Worm (Caenorhabditis elegans) whole organism, young adult: ENCODE results near the gene F52H2.15.
A peak's percentile ranks its signal among the peaks of the same experiment; 100 is the strongest.

Source experiments
- B0035.1 ChIP-seq: sonication (generic microtip); optimal IDR thresholded peaks from 2 replicates; lab custom pipeline; 2016; ENCODE audit warnings: missing genetic modification characterization, mild to moderate bottlenecking, missing compliant biosample characterization, missing genotype, missing genetic modification reagents
- B0261.1 ChIP-seq: sonication (generic microtip); optimal IDR thresholded peaks from 2 replicates; lab custom pipeline; 2016; ENCODE audit warnings: mild to moderate bottlenecking, missing genetic modification characterization, moderate library complexity, missing compliant biosample characterization
- F33H1.4 ChIP-seq: fragments of 200-800 bp; sonication (Bioruptor generic); IDR thresholded peaks from 2 replicates; pipeline ENCODE4 v1.3.6; 2022; ENCODE audit warnings: missing genetic modification reagents, missing genetic modification characterization, missing compliant biosample characterization
- F39B2.1 ChIP-seq: fragments of 200-800 bp; sonication (Bioruptor generic); IDR thresholded peaks from 2 replicates; pipeline ENCODE4 v1.3.6; 2022; ENCODE audit warnings: missing genetic modification reagents, missing genetic modification characterization, missing compliant biosample characterization
- F57C9.4 ChIP-seq: sonication (generic microtip); optimal IDR thresholded peaks from 2 replicates; lab custom pipeline; 2017; ENCODE audit warnings: mild to moderate bottlenecking, missing genetic modification characterization, missing compliant biosample characterization
- K12H6.12 ChIP-seq: fragments of 200-800 bp; sonication (Bioruptor generic); optimal IDR thresholded peaks from 2 replicates; lab custom pipeline; 2018; ENCODE audit warnings: mild to moderate bottlenecking, missing genetic modification characterization, missing compliant biosample characterization
- T26A5.8 ChIP-seq: sonication (generic microtip); optimal IDR thresholded peaks from 2 replicates; lab custom pipeline; 2016; ENCODE audit warnings: missing genetic modification characterization, missing compliant biosample characterization
- Y67H2A.10 ChIP-seq: fragments of 200-800 bp; sonication (Bioruptor generic); conservative IDR thresholded peaks from 2 replicates; pipeline ENCODE4 v1.3.6; 2022; ENCODE audit warnings: missing genetic modification reagents, missing genetic modification characterization, missing compliant biosample characterization
- ZK185.1 ChIP-seq: sonication (generic microtip); optimal IDR thresholded peaks from 2 replicates; lab custom pipeline; 2016; ENCODE audit warnings: mild to moderate bottlenecking, missing genetic modification characterization, missing compliant biosample characterization; ENCODE audit not compliant: poor library complexity, severe bottlenecking
- akir-1 ChIP-seq: fragments of 200-800 bp; sonication (Bioruptor generic); optimal IDR thresholded peaks from 2 replicates; lab custom pipeline; 2018; ENCODE audit warnings: mild to moderate bottlenecking, missing genetic modification characterization, moderate library complexity, missing compliant biosample characterization
- aptf-3 ChIP-seq: fragments of 200-800 bp; sonication (Bioruptor generic); IDR thresholded peaks from 2 replicates; pipeline ENCODE4 v1.3.6; 2022; ENCODE audit warnings: missing genetic modification characterization, missing compliant biosample characterization
- athp-1 ChIP-seq: sonication (generic microtip); optimal IDR thresholded peaks from 2 replicates; lab custom pipeline; 2017; ENCODE audit warnings: mild to moderate bottlenecking, missing genetic modification characterization, missing compliant biosample characterization
- attf-3 ChIP-seq: fragments of 200-800 bp; sonication (Bioruptor generic); conservative IDR thresholded peaks from 2 replicates; pipeline ENCODE4 v1.3.6; 2022; ENCODE audit warnings: missing genetic modification reagents, missing genetic modification characterization, missing compliant biosample characterization
- attf-5 ChIP-seq: fragments of 200-800 bp; sonication (Bioruptor generic); optimal IDR thresholded peaks from 2 replicates; lab custom pipeline; 2018; ENCODE audit warnings: mild to moderate bottlenecking, missing genetic modification characterization, missing compliant biosample characterization
- bed-1 ChIP-seq: fragments of 200-800 bp; sonication (Bioruptor generic); IDR thresholded peaks from 2 replicates; pipeline ENCODE4 v1.3.6; 2022; ENCODE audit warnings: missing genetic modification reagents, missing genetic modification characterization, missing compliant biosample characterization
- cebp-2 ChIP-seq: fragments of 200-800 bp; sonication (Bioruptor generic); IDR thresholded peaks from 2 replicates; pipeline ENCODE4 v1.3.6; 2022; ENCODE audit warnings: missing genetic modification characterization, missing compliant biosample characterization
- ceh-27 ChIP-seq: fragments of 200-800 bp; sonication (Bioruptor generic); optimal IDR thresholded peaks from 2 replicates; lab custom pipeline; 2018; ENCODE audit warnings: mild to moderate bottlenecking, missing genetic modification characterization, moderate library complexity, missing compliant biosample characterization
- ceh-91 ChIP-seq: fragments of 200-800 bp; sonication (Bioruptor generic); IDR thresholded peaks from 2 replicates; pipeline ENCODE4 v1.3.6; 2022; ENCODE audit warnings: missing genetic modification reagents, missing genetic modification characterization, missing compliant biosample characterization
- die-1 ChIP-seq: sonication (generic microtip); optimal IDR thresholded peaks from 2 replicates; lab custom pipeline; 2016; ENCODE audit warnings: missing genotype, mild to moderate bottlenecking, missing genetic modification characterization, missing compliant biosample characterization
- ets-4 ChIP-seq: fragments of 200-800 bp; sonication (Bioruptor generic); optimal IDR thresholded peaks from 2 replicates; lab custom pipeline; 2018; ENCODE audit warnings: mild to moderate bottlenecking, missing genetic modification characterization, missing compliant biosample characterization
- gei-17 ChIP-seq: fragments of 200-800 bp; sonication (Bioruptor generic); optimal IDR thresholded peaks from 2 replicates; lab custom pipeline; 2018; ENCODE audit warnings: mild to moderate bottlenecking, missing genetic modification characterization, missing compliant biosample characterization
- hlh-12 ChIP-seq: sonication (generic microtip); optimal IDR thresholded peaks from 2 replicates; lab custom pipeline; 2016; ENCODE audit warnings: missing genetic modification characterization, missing compliant biosample characterization
- hrde-1 ChIP-seq: sonication (generic microtip); optimal IDR thresholded peaks from 2 replicates; lab custom pipeline; 2016; ENCODE audit warnings: missing genetic modification characterization, mild to moderate bottlenecking, missing compliant biosample characterization, moderate library complexity, missing genotype, missing genetic modification reagents, borderline replicate concordance
- hsf-1 ChIP-seq: fragments of 200-800 bp; sonication (Bioruptor generic); IDR thresholded peaks from 2 replicates; pipeline ENCODE4 v1.3.6; 2022; ENCODE audit warnings: missing genetic modification reagents, missing genetic modification characterization, missing compliant biosample characterization
- lag-1 ChIP-seq: fragments of 200-800 bp; sonication (Bioruptor generic); IDR thresholded peaks from 2 replicates; pipeline ENCODE4 v1.3.6; 2022; ENCODE audit warnings: missing genetic modification reagents, missing genetic modification characterization, missing compliant biosample characterization
- let-526 ChIP-seq: fragments of 200-800 bp; sonication (Bioruptor generic); IDR thresholded peaks from 2 replicates; pipeline ENCODE4 v1.3.6; 2022; ENCODE audit warnings: missing genetic modification reagents, missing genetic modification characterization, missing compliant biosample characterization
- lin-35 ChIP-seq, 3 experiments: fragments of 150-350 bp in 2 of 3; sonication (generic microtip) in 1 of 3; optimal IDR thresholded peaks; 2 replicates each; lab custom pipeline; 2014 to 2018; ENCODE audit warnings: missing biosample characterization in 3 of 3, missing genetic modification characterization in 3 of 3, missing genetic modification reagents in 3 of 3
- lsl-1 ChIP-seq: fragments of 200-800 bp; sonication (Bioruptor generic); optimal IDR thresholded peaks from 2 replicates; lab custom pipeline; 2018; ENCODE audit warnings: mild to moderate bottlenecking, missing genetic modification characterization, moderate library complexity, missing compliant biosample characterization
- lsy-27 ChIP-seq: sonication (generic microtip); optimal IDR thresholded peaks from 2 replicates; lab custom pipeline; 2017; ENCODE audit warnings: missing genetic modification characterization, mild to moderate bottlenecking, missing compliant biosample characterization, antibody characterized with exemption, missing genotype, borderline replicate concordance; ENCODE audit not compliant: insufficient read depth
- madf-3 ChIP-seq: fragments of 200-800 bp; sonication (Bioruptor generic); IDR thresholded peaks from 2 replicates; pipeline ENCODE4 v1.3.6; 2022; ENCODE audit warnings: missing genetic modification reagents, missing genetic modification characterization, missing compliant biosample characterization
- madf-8 ChIP-seq: fragments of 200-800 bp; sonication (Bioruptor generic); conservative IDR thresholded peaks from 2 replicates; pipeline ENCODE4 v1.3.6; 2022; ENCODE audit warnings: missing genetic modification reagents, missing genetic modification characterization, missing compliant biosample characterization
- mcd-1 ChIP-seq: fragments of 200-800 bp; sonication (Bioruptor generic); IDR thresholded peaks from 2 replicates; pipeline ENCODE4 v1.3.6; 2022; ENCODE audit warnings: missing genetic modification reagents, missing genetic modification characterization, missing compliant biosample characterization
- mxl-1 ChIP-seq: sonication (generic microtip); optimal IDR thresholded peaks from 2 replicates; lab custom pipeline; 2016; ENCODE audit warnings: missing genetic modification characterization, missing compliant biosample characterization
- nfya-1 ChIP-seq: sonication (generic microtip); optimal IDR thresholded peaks from 2 replicates; lab custom pipeline; 2017; ENCODE audit warnings: antibody characterized with exemption, missing compliant biosample characterization, missing genetic modification characterization, borderline replicate concordance; ENCODE audit not compliant: insufficient read depth
- nfyb-1 ChIP-seq: fragments of 200-800 bp; sonication (Bioruptor generic); IDR thresholded peaks from 2 replicates; pipeline ENCODE4 v1.3.6; 2022; ENCODE audit warnings: missing genetic modification reagents, missing genetic modification characterization, missing compliant biosample characterization
- nhr-179 ChIP-seq: sonication (generic microtip); optimal IDR thresholded peaks from 2 replicates; lab custom pipeline; 2016; ENCODE audit warnings: mild to moderate bottlenecking, missing genetic modification characterization, missing compliant biosample characterization
- nhr-27 ChIP-seq: fragments of 200-800 bp; sonication (Bioruptor generic); optimal IDR thresholded peaks from 2 replicates; lab custom pipeline; 2018; ENCODE audit warnings: mild to moderate bottlenecking, missing genetic modification characterization, moderate library complexity, missing compliant biosample characterization
- nhr-90 ChIP-seq: sonication (generic microtip); optimal IDR thresholded peaks from 2 replicates; lab custom pipeline; 2016; ENCODE audit warnings: missing genotype, mild to moderate bottlenecking, missing genetic modification characterization, missing compliant biosample characterization
- pbrm-1 ChIP-seq: fragments of 200-800 bp; sonication (Bioruptor generic); IDR thresholded peaks from 2 replicates; pipeline ENCODE4 v1.3.6; 2022; ENCODE audit warnings: missing genetic modification reagents, missing genetic modification characterization, missing compliant biosample characterization
- pha-4 ChIP-seq: fragments of 150-350 bp; sonication (generic microtip); optimal IDR thresholded peaks from 2 replicates; lab custom pipeline; 2014; ENCODE audit warnings: missing biosample characterization, missing genetic modification reagents, missing genetic modification characterization
- rcor-1 ChIP-seq: fragments of 200-800 bp; sonication (Bioruptor generic); IDR thresholded peaks from 2 replicates; pipeline ENCODE4 v1.3.6; 2022; ENCODE audit warnings: missing genetic modification reagents, missing genetic modification characterization, missing compliant biosample characterization
- snpc-3.4 ChIP-seq: sonication (generic microtip); optimal IDR thresholded peaks from 2 replicates; lab custom pipeline; 2017; ENCODE audit warnings: missing genetic modification characterization, mild to moderate bottlenecking, missing compliant biosample characterization, antibody characterized with exemption, moderate library complexity, missing genotype, missing genetic modification reagents
- tbx-9 ChIP-seq: sonication (generic microtip); optimal IDR thresholded peaks from 2 replicates; lab custom pipeline; 2016; ENCODE audit warnings: borderline replicate concordance, missing genetic modification characterization, inconsistent platforms, missing compliant biosample characterization
- tlf-1 ChIP-seq: fragments of 200-800 bp; sonication (Bioruptor generic); optimal IDR thresholded peaks from 2 replicates; lab custom pipeline; 2018; ENCODE audit warnings: mild to moderate bottlenecking, missing genetic modification characterization, missing compliant biosample characterization
- unc-62 ChIP-seq: fragments of 150-350 bp; optimal IDR thresholded peaks from 2 replicates; lab custom pipeline; 2014; ENCODE audit warnings: missing biosample characterization, missing genetic modification reagents, missing genetic modification characterization
- xnd-1 ChIP-seq: sonication (generic microtip); optimal IDR thresholded peaks from 2 replicates; lab custom pipeline; 2016; ENCODE audit warnings: missing genotype, missing genetic modification reagents, missing genetic modification characterization, missing compliant biosample characterization
- ztf-25 ChIP-seq: fragments of 200-800 bp; sonication (Bioruptor generic); IDR thresholded peaks from 2 replicates; pipeline ENCODE4 v1.3.6; 2022; ENCODE audit warnings: missing genetic modification reagents, missing genetic modification characterization, missing compliant biosample characterization
- ztf-3 ChIP-seq: fragments of 200-800 bp; sonication (Bioruptor generic); optimal IDR thresholded peaks from 2 replicates; lab custom pipeline; 2018; ENCODE audit warnings: mild to moderate bottlenecking, missing genetic modification characterization, missing compliant biosample characterization

Gene F52H2.15

ce11 chrX:2549322-2549721, 15.8 kb upstream of the F52H2.15 start (continued):
- TF ChIP-seq nhr-27 (tag; lab: Kevin White, UChicago) (no peak), rcor-1 (GFP tag; lab: Robert Waterston, UW) (peak; percentile 51; the same call in 1 of the 2 replicates), lag-1 (no peak), ets-4 (GFP tag; lab: Kevin White, UChicago) (peak; percentile 4), gei-17 (peak; percentile 25), hrde-1 (tag; lab: Kevin White, UChicago) (peak; percentile 68), let-526 (GFP tag; lab: Robert Waterston, UW) (0 out of 2 replicates have a peak, but pooled peaks have one; percentile 32), F33H1.4 (GFP tag; lab: Robert Waterston, UW) (no peak), madf-8 (GFP tag; lab: Robert Waterston, UW) (no peak), ZK185.1 (peak; percentile 82), lin-35 (GFP tag; optimal IDR thresholded peaks at IDR 0.05; lab: Kevin White, UChicago) (peak in 1 of 3 experiments; percentile 61), F39B2.1 (GFP tag; lab: Robert Waterston, UW) (no peak), Y67H2A.10 (no peak), cebp-2 (no peak), ceh-27 (peak; percentile 36), nhr-179 (tag; lab: Kevin White, UChicago) (peak; percentile 12), nhr-90 (tag; lab: Kevin White, UChicago) (peak; percentile 79), ztf-25 (GFP tag; lab: Robert Waterston, UW) (peak; percentile 91), ceh-91 (GFP tag; lab: Robert Waterston, UW) (0 out of 2 replicates have a peak, but pooled peaks have one; percentile 12), K12H6.12 (tag; lab: Kevin White, UChicago) (peak; percentile 44), F57C9.4 (tag; lab: Kevin White, UChicago) (peak; percentile 25), attf-5 (GFP tag; lab: Kevin White, UChicago) (peak; percentile 59), snpc-3.4 (tag; lab: Kevin White, UChicago) (peak; percentile 34), xnd-1 (tag; lab: Kevin White, UChicago) (no peak), tbx-9 (tag; lab: Kevin White, UChicago) (no peak), aptf-3 (GFP tag; lab: Robert Waterston, UW) (peak; percentile 43; the same call in 1 of the 2 replicates), akir-1 (GFP tag; lab: Kevin White, UChicago) (peak; percentile 76), die-1 (tag; lab: Kevin White, UChicago) (peak; percentile 88), athp-1 (tag; lab: Kevin White, UChicago) (no peak), madf-3 (GFP tag; lab: Robert Waterston, UW) (0 out of 2 replicates have a peak, but pooled peaks have one; percentile 49), ztf-3 (GFP tag; lab: Kevin White, UChicago) (no peak), mcd-1 (peak; percentile 54; the same call in 1 of the 2 replicates), lsl-1 (GFP tag; lab: Kevin White, UChicago) (peak; percentile 2), pbrm-1 (peak; percentile 69; the same call in 1 of the 2 replicates), bed-1 (GFP tag; lab: Robert Waterston, UW) (no peak), mxl-1 (tag; lab: Kevin White, UChicago) (peak; percentile 63), lsy-27 (tag; lab: Kevin White, UChicago) (peak; percentile 74), B0035.1 (tag; lab: Kevin White, UChicago) (peak; percentile 56), T26A5.8 (tag; lab: Kevin White, UChicago) (no peak), nfyb-1 (GFP tag; lab: Robert Waterston, UW) (peak; percentile 68; the same call in 1 of the 2 replicates), pha-4 (no peak), nfya-1 (no peak), attf-3 (GFP tag; lab: Robert Waterston, UW) (no peak), hsf-1 (GFP tag; lab: Robert Waterston, UW) (no peak), B0261.1 (tag; lab: Kevin White, UChicago) (peak; percentile 86), tlf-1 (GFP tag; lab: Kevin White, UChicago) (peak; percentile 33), unc-62 (GFP tag; lab: Kevin White, UChicago) (no peak), hlh-12 (tag; lab: Kevin White, UChicago) (peak; percentile 63)
